Fruit fly (Drosophila melanogaster) whole organism, pupa: ENCODE measurements around the gene Trm1.

ENCODE experiments used
- CG10348 ChIP-seq: fragments of 200-800 bp; sonication (Bioruptor generic); IDR thresholded peaks from 2 replicates; pipeline ENCODE4 v1.3.6; 2022; ENCODE audit warnings: missing biosample characterization, missing genetic modification characterization
- CG12605 ChIP-seq: fragments of 200-800 bp; sonication (Bioruptor generic); IDR thresholded peaks from 2 replicates; pipeline ENCODE4 v1.3.6; 2022; ENCODE audit warnings: missing biosample characterization, missing genetic modification characterization
- CG13204 ChIP-seq: fragments of 200-800 bp; sonication (Bioruptor generic); optimal IDR thresholded peaks from 2 replicates; lab custom pipeline; 2018; ENCODE audit warnings: missing biosample characterization, mild to moderate bottlenecking, missing genetic modification characterization, moderate library complexity
- CG14655 ChIP-seq: fragments of 200-800 bp; sonication (Bioruptor generic); optimal IDR thresholded peaks from 3 replicates; lab custom pipeline; 2017; ENCODE audit warnings: mild to moderate bottlenecking, missing biosample characterization, missing genetic modification reagents, missing genetic modification characterization
- CG15710 ChIP-seq: fragments of 200-800 bp; sonication (Bioruptor generic); optimal IDR thresholded peaks from 2 replicates; lab custom pipeline; 2018; ENCODE audit warnings: missing biosample characterization, mild to moderate bottlenecking, missing genetic modification characterization, moderate library complexity
- CG17806 ChIP-seq: fragments of 200-800 bp; sonication (Bioruptor generic); optimal IDR thresholded peaks from 2 replicates; lab custom pipeline; 2018; ENCODE audit warnings: missing biosample characterization, mild to moderate bottlenecking, missing genetic modification characterization, moderate library complexity
- CG32121 ChIP-seq: fragments of 200-800 bp; sonication (Bioruptor generic); IDR thresholded peaks from 2 replicates; pipeline ENCODE4 v1.3.6; 2022; ENCODE audit warnings: missing biosample characterization, missing genetic modification characterization
- CG34367 ChIP-seq: fragments of 200-800 bp; sonication (Bioruptor generic); optimal IDR thresholded peaks from 2 replicates; lab custom pipeline; 2018; ENCODE audit warnings: missing biosample characterization, mild to moderate bottlenecking, missing genetic modification characterization
- CG4496 ChIP-seq: fragments of 200-800 bp; sonication (Bioruptor generic); IDR thresholded peaks from 3 replicates; pipeline ENCODE4 v1.3.6; 2022; ENCODE audit warnings: missing biosample characterization, missing genetic modification characterization
- CG8159 ChIP-seq: fragments of 200-800 bp; sonication (Bioruptor generic); optimal IDR thresholded peaks from 3 replicates; lab custom pipeline; 2018; ENCODE audit warnings: missing biosample characterization, mild to moderate bottlenecking, missing genetic modification characterization, moderate library complexity
- CG8301 ChIP-seq: fragments of 200-800 bp; sonication (Bioruptor generic); optimal IDR thresholded peaks from 2 replicates; lab custom pipeline; 2018; ENCODE audit warnings: missing biosample characterization, mild to moderate bottlenecking, missing genetic modification characterization
- CG9948 ChIP-seq: fragments of 200-800 bp; sonication (Bioruptor generic); optimal IDR thresholded peaks from 2 replicates; lab custom pipeline; 2018; ENCODE audit warnings: missing biosample characterization, mild to moderate bottlenecking, missing genetic modification characterization, moderate library complexity
- D1 ChIP-seq: fragments of 200-800 bp; sonication (Bioruptor generic); optimal IDR thresholded peaks from 2 replicates; lab custom pipeline; 2018; ENCODE audit warnings: missing biosample characterization, mild to moderate bottlenecking, missing genetic modification characterization, moderate library complexity
- EcR ChIP-seq: fragments of 200-800 bp; sonication (Bioruptor generic); optimal IDR thresholded peaks from 3 replicates; lab custom pipeline; 2019; ENCODE audit warnings: missing biosample characterization, missing genetic modification characterization, mild to moderate bottlenecking, moderate library complexity, missing genetic modification reagents
- Ets98B ChIP-seq: fragments of 200-800 bp; sonication (Bioruptor generic); IDR thresholded peaks from 2 replicates; pipeline ENCODE4 v1.3.6; 2022; ENCODE audit warnings: missing biosample characterization, missing genetic modification characterization
- Pif1A ChIP-seq: fragments of 200-800 bp; sonication (Bioruptor generic); optimal IDR thresholded peaks from 3 replicates; lab custom pipeline; 2016; ENCODE audit warnings: missing biosample characterization, missing genetic modification characterization
- Pif1B ChIP-seq: fragments of 200-800 bp; sonication (Bioruptor generic); optimal IDR thresholded peaks from 3 replicates; lab custom pipeline; 2016; ENCODE audit warnings: missing biosample characterization, missing genetic modification characterization
- Snoo ChIP-seq: fragments of 200-800 bp; sonication (Bioruptor generic); optimal IDR thresholded peaks from 3 replicates; lab custom pipeline; 2017; ENCODE audit warnings: missing biosample characterization, mild to moderate bottlenecking, missing genetic modification characterization, inconsistent platforms
- fd96Ca ChIP-seq: fragments of 200-800 bp; sonication (Bioruptor generic); IDR thresholded peaks from 3 replicates; pipeline ENCODE4 v1.3.6; 2022; ENCODE audit warnings: missing biosample characterization, missing genetic modification characterization
- gl ChIP-seq: fragments of 200-800 bp; sonication (Bioruptor generic); optimal IDR thresholded peaks from 2 replicates; lab custom pipeline; 2018; ENCODE audit warnings: missing biosample characterization, mild to moderate bottlenecking, missing genetic modification characterization
- rn ChIP-seq: fragments of 200-800 bp; sonication (Bioruptor generic); IDR thresholded peaks from 2 replicates; pipeline ENCODE4 v1.3.6; 2022; ENCODE audit warnings: missing biosample characterization, missing genetic modification characterization

Trm1 gene

dm6 chr2L:12448082-12448621 is 20.3 kb downstream of the Trm1 start, which contains the start of the genes CG5421 and Oatp33Eb:
TSS of gene CG5421 (minus strand) at chr2L:12448132.
TSS of gene Oatp33Eb (plus strand) at chr2L:12448484.
- TF ChIP-seq Pif1A (GFP tag; lab: Kevin White, UChicago) (no peak), CG15710 (tag; lab: Kevin White, UChicago) (no peak), CG4496 (GFP tag; lab: Robert Waterston, UW) (no peak), Pif1B (no peak), D1 (tag; lab: Kevin White, UChicago) (no peak), rn (GFP tag; lab: Robert Waterston, UW) (no peak), CG13204 (GFP tag; lab: Kevin White, UChicago) (no peak), CG34367 (tag; lab: Kevin White, UChicago) (no peak)

dm6 chr2L:12453192-12453800 is 25.5 kb downstream of the Trm1 start, which contains the start of gene CG5418:
TSS of gene CG5418 (minus strand) at chr2L:12453242.
- TF ChIP-seq CG15710 (tag; lab: Kevin White, UChicago) (no peak), D1 (tag; lab: Kevin White, UChicago) (no peak), CG13204 (GFP tag; lab: Kevin White, UChicago) (no peak), CG10348 (GFP tag; lab: Robert Waterston, UW) (no peak), rn (GFP tag; lab: Robert Waterston, UW) (no peak), CG8159 (tag; lab: Kevin White, UChicago) (no peak), CG12605 (GFP tag; lab: Robert Waterston, UW) (no peak), Ets98B (no peak), Pif1B (no peak), CG14655 (GFP tag; lab: Kevin White, UChicago) (no peak), Snoo (no peak), Pif1A (GFP tag; lab: Kevin White, UChicago) (no peak), EcR (no peak), CG8301 (tag; lab: Kevin White, UChicago) (no peak), CG9948 (tag; lab: Kevin White, UChicago) (no peak), gl (tag; lab: Kevin White, UChicago) (no peak), CG17806 (no peak), fd96Ca (GFP tag; lab: Robert Waterston, UW) (no peak), CG4496 (GFP tag; lab: Robert Waterston, UW) (no peak)

dm6 chr2L:12455049-12455448 is 27.2 kb downstream of the Trm1 start:
- TF ChIP-seq D1 (tag; lab: Kevin White, UChicago): peak; percentile 61
- TF ChIP-seq CG17806: no peak
- 0 out of 2 replicates have a peak, but pooled peaks have one; percentile 15 for TF ChIP-seq CG32121 (GFP tag; lab: Robert Waterston, UW)
- no peak for TF ChIP-seq CG12605 (GFP tag; lab: Robert Waterston, UW)
- no peak for TF ChIP-seq CG4496 (GFP tag; lab: Robert Waterston, UW)
- TF ChIP-seq, all 21 proteins: peak for 2

- TF ChIP-seq Snoo (no peak), CG9948 (tag; lab: Kevin White, UChicago) (no peak), CG15710 (tag; lab: Kevin White, UChicago) (no peak), Pif1A (GFP tag; lab: Kevin White, UChicago) (no peak), CG14655 (GFP tag; lab: Kevin White, UChicago) (no peak), CG17806 (no peak), Ets98B (no peak), Pif1B (no peak), CG4496 (GFP tag; lab: Robert Waterston, UW) (no peak), CG34367 (tag; lab: Kevin White, UChicago) (no peak), D1 (tag; lab: Kevin White, UChicago) (no peak), CG8159 (tag; lab: Kevin White, UChicago) (no peak), CG13204 (GFP tag; lab: Kevin White, UChicago) (no peak), rn (GFP tag; lab: Robert Waterston, UW) (no peak), gl (tag; lab: Kevin White, UChicago) (no peak), CG12605 (GFP tag; lab: Robert Waterston, UW) (no peak), CG32121 (GFP tag; lab: Robert Waterston, UW) (no peak), EcR (no peak), fd96Ca (GFP tag; lab: Robert Waterston, UW) (no peak; the same call in 2 of the 3 replicates)
Observed at dm6 chr2L:12455750-12456149, 27.9 kb downstream of the Trm1 start.

dm6 chr2L:12457201-12457600 is 29.4 kb downstream of the Trm1 start:
- TF ChIP-seq D1 (tag; lab: Kevin White, UChicago): no peak
- no peak for TF ChIP-seq CG12605 (GFP tag; lab: Robert Waterston, UW)
- TF ChIP-seq CG14655 (GFP tag; lab: Kevin White, UChicago): no peak
- no peak for TF ChIP-seq Pif1B
- no peak for TF ChIP-seq CG8159 (tag; lab: Kevin White, UChicago)
- TF ChIP-seq gl (tag; lab: Kevin White, UChicago): no peak
- TF ChIP-seq CG15710 (tag; lab: Kevin White, UChicago): no peak
- TF ChIP-seq Ets98B: no peak
- no peak for TF ChIP-seq EcR
- no peak for TF ChIP-seq CG9948 (tag; lab: Kevin White, UChicago)
- TF ChIP-seq CG4496 (GFP tag; lab: Robert Waterston, UW): no peak
- TF ChIP-seq CG34367 (tag; lab: Kevin White, UChicago): no peak
- TF ChIP-seq Snoo: no peak
- no peak for TF ChIP-seq fd96Ca (GFP tag; lab: Robert Waterston, UW)

dm6 chr2L:12457715-12458114 is 29.9 kb downstream of the Trm1 start:
- TF ChIP-seq CG13204 (GFP tag; lab: Kevin White, UChicago) (peak; percentile 3), CG12605 (GFP tag; lab: Robert Waterston, UW) (no peak), CG34367 (tag; lab: Kevin White, UChicago) (no peak), CG17806 (no peak), Snoo (no peak), EcR (no peak)
